Worm (Caenorhabditis elegans): ENCODE results near the gene srg-55.

srg-55 gene

DNA sequence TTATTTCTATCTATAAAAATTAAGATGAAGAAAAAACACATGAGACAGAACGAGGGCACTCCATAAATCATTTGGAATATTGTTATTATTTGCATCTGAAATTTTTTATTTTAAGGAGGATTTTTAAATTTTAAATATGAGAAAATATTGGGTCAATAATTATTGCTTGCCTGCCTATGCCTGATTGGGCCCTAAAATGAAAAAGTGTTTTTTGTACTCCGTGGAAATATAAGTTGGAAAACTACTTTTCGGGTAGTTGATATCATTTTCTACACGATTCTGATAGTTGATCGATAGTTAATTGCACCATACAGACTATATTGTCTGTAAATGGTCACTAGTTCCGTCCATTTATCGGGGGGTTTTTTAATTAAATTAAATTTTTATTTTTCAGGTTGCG is at the start of gene srg-55:
srg-55 (minus strand) TSS at position 101 of the 400 bp plus-strand sequence.
- TF ChIP-seq dao-5 (tag; optimal IDR thresholded peaks at IDR 0.05): no peak
- no peak for TF ChIP-seq him-1 (tag; optimal IDR thresholded peaks at IDR 0.05)
- no peak for TF ChIP-seq W03F9.2 (tag; optimal IDR thresholded peaks at IDR 0.05)

- no peak for TF ChIP-seq him-1 (tag; optimal IDR thresholded peaks at IDR 0.05)
- no peak for TF ChIP-seq dao-5 (tag; optimal IDR thresholded peaks at IDR 0.05)
- TF ChIP-seq W03F9.2 (tag; optimal IDR thresholded peaks at IDR 0.05): no peak
These were observed 43.0 kb upstream of the srg-55 start, which contains the start of gene nlp-59 for ce11 chrV:14971136-14971535. Gene nlp-59 (plus strand): TSS chrV:14971436.

- TF ChIP-seq dao-5 (tag; optimal IDR thresholded peaks at IDR 0.05) (no peak), W03F9.2 (tag; optimal IDR thresholded peaks at IDR 0.05) (no peak), him-1 (tag; optimal IDR thresholded peaks at IDR 0.05) (no peak)
These were observed 27.5 kb upstream of the srg-55 start, which contains the start of gene F02D8.9 for ce11 chrV:14955676-14956075. Gene F02D8.9 (minus strand): TSS chrV:14955776.

DNA sequence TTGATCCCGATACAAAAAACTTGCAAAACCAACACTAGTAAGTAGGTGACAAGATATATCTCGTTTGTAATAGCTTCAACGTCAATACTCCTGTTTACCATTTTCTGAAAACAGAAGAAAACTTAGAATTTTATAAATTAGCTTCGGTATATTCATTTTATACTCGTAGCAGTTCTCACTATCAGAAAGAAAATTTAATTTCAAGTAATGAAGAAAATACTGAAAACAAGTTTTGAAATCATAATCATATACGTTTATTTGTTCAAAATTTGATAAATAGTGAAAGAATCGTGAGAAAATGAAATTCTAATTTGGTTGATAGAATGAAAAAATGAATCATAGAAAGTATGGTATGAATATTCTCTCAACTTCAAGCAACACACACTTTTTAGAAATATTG is 26.5 kb upstream of the srg-55 start, which contains the start of gene C30G7.5:
C30G7.5 (minus strand) TSS at position 101 of the 400 bp plus-strand sequence.
- TF ChIP-seq dao-5 (tag; optimal IDR thresholded peaks at IDR 0.05) (no peak), W03F9.2 (tag; optimal IDR thresholded peaks at IDR 0.05) (no peak), him-1 (tag; optimal IDR thresholded peaks at IDR 0.05) (no peak)

- TF ChIP-seq W03F9.2 (tag; optimal IDR thresholded peaks at IDR 0.05): no peak
- TF ChIP-seq him-1 (tag; optimal IDR thresholded peaks at IDR 0.05): no peak
These were observed 21.3 kb upstream of the srg-55 start, which contains the start of gene hil-1 for ce11 chrV:14949477-14949876. Gene hil-1 (plus strand): TSS chrV:14949777.

DNA sequence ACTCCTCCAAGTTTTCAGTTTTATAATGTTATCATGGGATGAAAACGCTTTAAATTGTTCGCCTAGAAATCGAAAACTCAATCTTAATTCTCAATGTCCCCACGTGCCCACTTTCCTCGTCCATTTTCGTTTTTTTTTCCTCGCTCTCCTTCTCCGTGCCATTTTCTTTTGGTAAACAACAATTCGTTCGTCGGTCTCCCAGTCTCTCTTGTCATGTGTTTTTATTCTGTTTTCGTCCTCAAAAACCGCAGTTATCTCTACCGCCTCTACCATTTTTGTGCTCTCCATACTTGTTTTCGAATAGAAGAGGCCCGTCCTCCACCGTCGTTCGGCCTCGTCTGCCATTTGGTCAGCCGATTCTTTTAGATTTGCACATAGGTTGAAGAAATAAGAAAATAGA is 20.4 kb upstream of the srg-55 start:
- no peak for TF ChIP-seq him-1 (tag; optimal IDR thresholded peaks at IDR 0.05)
- no peak for TF ChIP-seq W03F9.2 (tag; optimal IDR thresholded peaks at IDR 0.05)
- no peak for TF ChIP-seq dao-5 (tag; optimal IDR thresholded peaks at IDR 0.05)

DNA sequence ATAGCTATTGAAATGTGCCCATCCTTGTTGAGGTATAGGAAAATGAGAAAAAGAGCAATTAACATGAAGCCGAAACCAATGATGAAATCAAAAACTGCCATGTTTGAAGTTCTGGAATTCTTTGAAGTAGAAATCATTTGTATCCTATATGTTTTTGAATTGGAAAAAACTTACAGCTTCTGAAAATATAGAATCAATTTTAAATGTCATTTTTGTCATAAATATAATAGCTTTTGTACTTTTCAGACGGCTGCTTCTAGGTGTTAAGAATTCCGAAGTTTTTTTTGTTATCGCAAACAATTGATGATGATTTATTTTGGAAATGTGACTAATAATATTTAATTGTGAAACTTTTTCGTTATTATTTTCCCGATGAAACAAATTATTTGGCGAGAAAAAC is 18.9 kb upstream of the srg-55 start, which contains the start of gene C30G7.4:
C30G7.4 (minus strand) TSS at position 101 of the 400 bp plus-strand sequence.
- TF ChIP-seq dao-5 (tag; optimal IDR thresholded peaks at IDR 0.05) (no peak), him-1 (tag; optimal IDR thresholded peaks at IDR 0.05) (no peak), W03F9.2 (tag; optimal IDR thresholded peaks at IDR 0.05) (no peak)

DNA sequence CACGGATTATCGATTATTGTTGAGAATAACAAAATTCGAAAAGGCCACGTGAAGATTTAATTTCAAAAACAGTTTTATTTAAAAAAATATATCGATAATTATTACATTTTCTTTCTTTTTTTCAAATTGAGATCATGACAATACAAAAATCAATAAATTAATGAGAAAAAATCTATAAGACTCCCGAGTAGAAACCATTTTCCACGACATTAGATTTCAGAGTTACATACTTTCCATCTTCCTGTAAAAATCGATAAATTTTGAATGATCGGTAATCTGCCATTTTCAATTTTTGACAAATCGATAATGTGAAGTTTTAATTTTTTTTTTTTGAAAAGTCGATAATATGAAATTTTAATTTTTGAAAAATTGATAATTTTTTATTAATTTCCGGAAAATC is 17.5 kb upstream of the srg-55 start, which contains the start of gene C30G7.3:
C30G7.3 (minus strand) TSS at position 8 of the 400 bp plus-strand sequence.
- TF ChIP-seq dao-5 (tag; optimal IDR thresholded peaks at IDR 0.05) (no peak), him-1 (tag; optimal IDR thresholded peaks at IDR 0.05) (no peak), W03F9.2 (tag; optimal IDR thresholded peaks at IDR 0.05) (no peak)

- TF ChIP-seq dao-5 (tag; optimal IDR thresholded peaks at IDR 0.05) (no peak), him-1 (tag; optimal IDR thresholded peaks at IDR 0.05) (no peak), W03F9.2 (tag; optimal IDR thresholded peaks at IDR 0.05) (no peak)
These were observed 17.0 kb upstream of the srg-55 start for ce11 chrV:14945124-14945523.

DNA sequence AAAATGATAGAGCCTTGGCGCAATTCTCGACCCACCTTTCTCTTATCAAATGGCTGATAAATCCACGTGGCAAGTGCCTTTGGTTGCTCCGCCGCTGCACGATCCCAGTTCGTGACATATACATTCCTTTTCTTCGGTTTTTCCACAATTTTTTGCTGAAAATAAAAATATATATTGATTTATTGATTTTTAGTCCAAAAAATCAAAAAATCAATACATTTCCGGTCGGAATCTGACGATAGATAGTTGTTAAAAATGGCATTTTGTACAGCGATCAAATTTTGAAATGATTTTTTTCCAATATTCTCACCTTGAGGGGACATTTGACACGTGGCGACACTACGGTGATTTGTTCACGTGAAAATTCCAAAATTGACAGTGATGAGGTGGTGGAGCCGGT is 15.6 kb upstream of the srg-55 start:
- no peak for TF ChIP-seq dao-5 (tag; optimal IDR thresholded peaks at IDR 0.05)
- no peak for TF ChIP-seq W03F9.2 (tag; optimal IDR thresholded peaks at IDR 0.05)
- no peak for TF ChIP-seq him-1 (tag; optimal IDR thresholded peaks at IDR 0.05)

DNA sequence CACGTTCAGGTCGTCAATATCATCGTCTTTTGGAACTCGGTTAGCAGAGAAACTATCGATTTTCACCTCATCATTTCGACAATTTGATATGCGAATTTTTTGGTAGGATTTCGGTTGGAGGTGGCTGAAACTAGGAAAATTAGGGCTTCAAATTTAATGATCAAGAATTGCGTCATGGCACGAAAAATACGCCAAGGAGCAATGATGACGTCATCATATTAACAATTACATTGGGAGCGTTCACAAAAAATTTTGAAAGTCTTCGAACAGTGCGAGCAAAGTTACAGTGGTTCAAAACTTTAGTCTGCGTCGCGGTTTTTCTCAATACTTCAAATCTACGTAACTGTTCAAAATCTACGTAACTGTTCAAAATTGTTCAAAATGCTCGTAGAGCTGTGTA is 14.8 kb upstream of the srg-55 start:
- TF ChIP-seq W03F9.2 (tag; optimal IDR thresholded peaks at IDR 0.05) (no peak), him-1 (tag; optimal IDR thresholded peaks at IDR 0.05) (no peak), dao-5 (tag; optimal IDR thresholded peaks at IDR 0.05) (no peak)

DNA sequence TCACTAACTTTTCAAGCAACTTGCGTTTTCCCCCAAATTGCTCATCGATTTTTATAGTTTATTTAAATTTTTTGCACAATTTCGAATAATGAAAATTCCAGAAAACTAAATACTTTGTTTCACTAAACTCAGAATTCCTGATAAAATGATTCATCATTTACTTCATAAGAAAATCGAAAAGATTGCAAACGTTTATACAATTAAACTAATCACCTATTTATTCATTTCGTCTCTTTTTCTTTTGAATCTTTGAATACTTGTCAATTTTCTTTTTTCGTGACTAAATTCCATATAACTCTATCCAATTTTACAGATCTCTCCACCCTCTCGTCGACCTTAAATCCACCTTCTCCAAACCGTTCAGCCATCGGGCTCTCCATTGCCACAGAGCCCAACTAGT is 8.4 kb upstream of the srg-55 start, which contains the start of gene C30G7.2:
C30G7.2 (plus strand) TSS at position 301 of the 400 bp plus-strand sequence.
- TF ChIP-seq him-1 (tag; optimal IDR thresholded peaks at IDR 0.05) (no peak), W03F9.2 (tag; optimal IDR thresholded peaks at IDR 0.05) (no peak), dao-5 (tag; optimal IDR thresholded peaks at IDR 0.05) (no peak)

ce11 chrV:14933450-14934218 is 5.5 kb upstream of the srg-55 start:
- TF ChIP-seq him-1 (tag; optimal IDR thresholded peaks at IDR 0.05) (no peak), W03F9.2 (tag; optimal IDR thresholded peaks at IDR 0.05) (no peak), dao-5 (tag; optimal IDR thresholded peaks at IDR 0.05) (no peak)

- TF ChIP-seq him-1 (tag; optimal IDR thresholded peaks at IDR 0.05) (peak; percentile 69), W03F9.2 (tag; optimal IDR thresholded peaks at IDR 0.05) (no peak), dao-5 (tag; optimal IDR thresholded peaks at IDR 0.05) (no peak)
These were observed 2.0 kb upstream of the srg-55 start for ce11 chrV:14930168-14930567.
